Fruit fly (Drosophila melanogaster) whole organism, adult: ENCODE data around the gene Ucp4B.

Experiments used
- CG11617 ChIP-seq: fragments of 200-800 bp; sonication (Bioruptor generic); optimal IDR thresholded peaks from 2 replicates; lab custom pipeline; 2017; ENCODE audit warnings: mild to moderate bottlenecking, missing biosample characterization, missing genetic modification reagents, missing genetic modification characterization
- CG12768 ChIP-seq: fragments of 200-800 bp; sonication (Bioruptor generic); optimal IDR thresholded peaks from 2 replicates; lab custom pipeline; 2017; ENCODE audit warnings: missing biosample characterization, missing genetic modification characterization, mild to moderate bottlenecking, moderate library complexity, missing genetic modification reagents
- CG33017 ChIP-seq: fragments of 200-800 bp; sonication (Bioruptor generic); optimal IDR thresholded peaks from 2 replicates; lab custom pipeline; 2018; ENCODE audit warnings: missing biosample characterization, mild to moderate bottlenecking, missing genetic modification characterization, moderate library complexity
- CG7045 ChIP-seq: fragments of 200-800 bp; sonication (Bioruptor generic); optimal IDR thresholded peaks from 2 replicates; lab custom pipeline; 2017; ENCODE audit warnings: missing biosample characterization, mild to moderate bottlenecking, missing genetic modification characterization
- Mnt ChIP-seq: fragments of 200-800 bp; sonication (Bioruptor generic); optimal IDR thresholded peaks from 2 replicates; lab custom pipeline; 2016; ENCODE audit warnings: missing biosample characterization, mild to moderate bottlenecking, missing genetic modification characterization
- cnc ChIP-seq, 2 experiments: fragments of >200 bp; optimal IDR thresholded peaks; 2 replicates each; lab custom pipeline; 2017
- tj ChIP-seq: fragments of 200-800 bp; sonication (Bioruptor generic); optimal IDR thresholded peaks from 3 replicates; lab custom pipeline; 2017; ENCODE audit warnings: missing biosample characterization, mild to moderate bottlenecking, missing genetic modification characterization, moderate library complexity

dm6 chr2L:5997609-5998229, 28.1 kb downstream of the Ucp4B start:
- TF ChIP-seq CG33017 (tag; lab: Kevin White, UChicago), result no peak
- TF ChIP-seq cnc (optimal IDR thresholded peaks at IDR 0.05; lab: Kevin White, UChicago), result no peak
- no peak for TF ChIP-seq Mnt (GFP tag; lab: Kevin White, UChicago)
- no peak for TF ChIP-seq CG7045
- TF ChIP-seq CG12768, result no peak
- no peak for TF ChIP-seq CG11617
- TF ChIP-seq tj, result no peak
